Worm (Caenorhabditis elegans): Measurements from ENCODE around the gene glb-30.

DNA sequence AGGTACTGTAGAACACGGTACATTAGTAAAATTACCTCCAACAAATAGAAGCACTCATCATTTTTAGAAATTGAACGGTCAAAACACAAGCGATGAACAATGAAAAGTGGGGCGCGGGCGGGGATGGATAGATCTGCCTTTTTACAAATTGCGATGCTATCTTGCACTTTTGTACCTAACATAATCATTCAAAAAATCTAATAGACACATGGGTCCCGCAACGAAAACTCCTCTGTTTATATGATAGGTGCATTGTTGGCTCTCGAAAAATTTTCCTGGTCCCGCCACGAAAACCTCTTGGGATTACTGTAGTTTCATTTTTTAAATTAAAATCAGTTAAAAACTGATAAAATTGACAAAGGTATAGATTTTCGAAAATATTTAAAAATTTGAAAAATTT, 34.1 kb downstream of the glb-30 start, which contains the start of gene Y22D7AL.11:
- TF ChIP-seq lin-11 (tag; optimal IDR thresholded peaks at IDR 0.05) (no peak), ama-1 (optimal IDR thresholded peaks at IDR 0.05) (no peak), fkh-10 (GFP tag; optimal IDR thresholded peaks at IDR 0.05) (no peak), hlh-13 (GFP tag; optimal IDR thresholded peaks at IDR 0.05) (no peak), nfya-1 (tag; optimal IDR thresholded peaks at IDR 0.05) (no peak)
